Worm (Caenorhabditis elegans) whole organism, L3 larva: ENCODE data around the gene W02B3.3.

Experiments
- aly-2 ChIP-seq: fragments of 150-350 bp; optimal IDR thresholded peaks from 2 replicates; lab custom pipeline; 2014; ENCODE audit warnings: missing biosample characterization, missing genetic modification characterization
- ceh-82 ChIP-seq: fragments of 150-350 bp; optimal IDR thresholded peaks from 2 replicates; lab custom pipeline; 2014; ENCODE audit warnings: missing biosample characterization, missing genetic modification characterization
- ceh-9 ChIP-seq: sonication (generic microtip); optimal IDR thresholded peaks from 2 replicates; lab custom pipeline; 2018; ENCODE audit warnings: missing biosample characterization, missing genetic modification characterization
- elt-3 ChIP-seq, 3 experiments: fragments of 150-350 bp in 1 of 3; sonication (generic microtip) in 2 of 3; optimal IDR thresholded peaks; 2 replicates in 2 of 3; 4 replicates in 1 of 3; lab custom pipeline; 2014 to 2017; ENCODE audit warnings: missing biosample characterization in 3 of 3, missing genetic modification characterization in 3 of 3
- eor-1 ChIP-seq, 2 experiments: fragments of 150-350 bp; optimal IDR thresholded peaks; 2 replicates each; lab custom pipeline; 2014 to 2018; ENCODE audit warnings: missing biosample characterization in 2 of 2, missing genetic modification characterization in 2 of 2
- nhr-28 ChIP-seq: fragments of 150-350 bp; optimal IDR thresholded peaks from 2 replicates; lab custom pipeline; 2014; ENCODE audit warnings: missing biosample characterization, missing genetic modification characterization
- nhr-43 ChIP-seq: sonication (generic microtip); optimal IDR thresholded peaks from 2 replicates; lab custom pipeline; 2016; ENCODE audit warnings: mild to moderate bottlenecking, missing genetic modification characterization, missing compliant biosample characterization; ENCODE audit not compliant: poor library complexity, severe bottlenecking
- nhr-76 ChIP-seq: fragments of 150-350 bp; sonication (generic microtip); optimal IDR thresholded peaks from 5 replicates; lab custom pipeline; 2014; ENCODE audit warnings: missing biosample characterization, missing genetic modification characterization
- nhr-77 ChIP-seq: fragments of 150-350 bp; optimal IDR thresholded peaks from 2 replicates; lab custom pipeline; 2014; ENCODE audit warnings: missing biosample characterization, missing genetic modification characterization
- snpc-4 ChIP-seq: fragments of 150-350 bp; optimal IDR thresholded peaks from 2 replicates; lab custom pipeline; 2014; ENCODE audit warnings: missing biosample characterization, missing genetic modification characterization

DNA sequence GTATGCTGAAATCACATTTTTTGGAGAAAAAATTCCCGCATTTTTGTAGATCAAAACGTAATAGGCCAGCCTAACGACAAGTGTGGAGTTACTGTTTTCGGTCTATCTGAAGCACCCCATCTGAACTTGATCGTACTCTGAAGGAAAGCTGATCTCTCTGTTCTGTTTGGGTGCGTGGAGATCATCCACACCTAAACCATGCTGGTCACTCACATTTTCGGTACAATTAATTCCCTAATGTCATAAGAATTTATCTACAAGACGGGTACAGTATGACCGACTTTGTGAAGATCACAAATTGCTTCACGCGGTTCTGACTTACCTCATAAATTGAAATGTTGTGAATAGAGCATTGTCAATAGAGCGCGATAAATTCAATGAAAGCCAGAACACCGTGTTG, 18.3 kb downstream of the W02B3.3 start:
- TF ChIP-seq nhr-28 (tag; lab: Kevin White, UChicago), result no peak
- TF ChIP-seq aly-2 (tag; lab: Kevin White, UChicago), result no peak
- no peak for TF ChIP-seq nhr-77
- no peak for TF ChIP-seq ceh-82
- TF ChIP-seq nhr-76, result no peak
- no peak for TF ChIP-seq snpc-4 (tag; lab: Kevin White, UChicago)
- TF ChIP-seq nhr-43 (tag; lab: Kevin White, UChicago), result no peak
- no peak for TF ChIP-seq ceh-9 (tag; lab: Kevin White, UChicago)
- no peak for TF ChIP-seq elt-3 (tag; optimal IDR thresholded peaks at IDR 0.05; lab: Kevin White, UChicago)
- no peak for TF ChIP-seq eor-1 (tag; optimal IDR thresholded peaks at IDR 0.05; lab: Kevin White, UChicago)
